Fruit fly (Drosophila melanogaster) whole organism, embryonic: ENCODE results near the gene da.

Experiments used
- CG10366 ChIP-seq: fragments of 200-800 bp; sonication (Bioruptor generic); IDR thresholded peaks from 2 replicates; pipeline ENCODE4 v1.3.6; 2022; ENCODE audit warnings: missing biosample characterization, missing genetic modification characterization
- CG12104 ChIP-seq: fragments of 200-800 bp; sonication (Bioruptor generic); optimal IDR thresholded peaks from 3 replicates; lab custom pipeline; 2016; ENCODE audit warnings: missing biosample characterization, missing genetic modification characterization
- CG12236 ChIP-seq: fragments of 200-800 bp; sonication (Bioruptor generic); optimal IDR thresholded peaks from 2 replicates; lab custom pipeline; 2016; ENCODE audit warnings: missing biosample characterization, missing genetic modification characterization
- CG12744 ChIP-seq: fragments of 200-800 bp; sonication (Bioruptor generic); optimal IDR thresholded peaks from 2 replicates; lab custom pipeline; 2016; ENCODE audit warnings: missing biosample characterization, missing genetic modification characterization
- CG12769 ChIP-seq: fragments of 200-800 bp; sonication (Bioruptor generic); optimal IDR thresholded peaks from 2 replicates; lab custom pipeline; 2019; ENCODE audit warnings: missing biosample characterization, mild to moderate bottlenecking, missing genetic modification characterization, moderate library complexity
- CG13424 ChIP-seq: fragments of 200-800 bp; sonication (Bioruptor generic); optimal IDR thresholded peaks from 2 replicates; lab custom pipeline; 2019; ENCODE audit warnings: missing biosample characterization, mild to moderate bottlenecking, missing genetic modification characterization, moderate library complexity
- CG15269 ChIP-seq: fragments of 200-800 bp; sonication (Bioruptor generic); optimal IDR thresholded peaks from 2 replicates; lab custom pipeline; 2018; ENCODE audit warnings: missing biosample characterization, mild to moderate bottlenecking, missing genetic modification characterization, moderate library complexity
- CG1603 ChIP-seq: fragments of 200-800 bp; sonication (Bioruptor generic); optimal IDR thresholded peaks from 2 replicates; lab custom pipeline; 2019; ENCODE audit warnings: missing biosample characterization, mild to moderate bottlenecking, missing genetic modification characterization, moderate library complexity
- CG3065 ChIP-seq: fragments of 200-800 bp; sonication (Bioruptor generic); optimal IDR thresholded peaks from 2 replicates; lab custom pipeline; 2016; ENCODE audit warnings: missing biosample characterization, missing genetic modification characterization
- CG31224 ChIP-seq: fragments of 200-800 bp; sonication (Bioruptor generic); IDR thresholded peaks from 2 replicates; pipeline ENCODE4 v1.3.6; 2022; ENCODE audit warnings: missing biosample characterization, missing genetic modification characterization
- CG3407 ChIP-seq: fragments of 200-800 bp; sonication (Bioruptor generic); optimal IDR thresholded peaks from 2 replicates; lab custom pipeline; 2018; ENCODE audit warnings: missing biosample characterization, mild to moderate bottlenecking, missing genetic modification characterization
- CG4820 ChIP-seq: fragments of 200-800 bp; sonication (Bioruptor generic); optimal IDR thresholded peaks from 3 replicates; lab custom pipeline; 2016; ENCODE audit warnings: missing biosample characterization, missing genetic modification characterization
- CG6683 ChIP-seq: fragments of 200-800 bp; sonication (Bioruptor generic); optimal IDR thresholded peaks from 2 replicates; lab custom pipeline; 2017; ENCODE audit warnings: missing biosample characterization, mild to moderate bottlenecking, missing genetic modification characterization, missing genetic modification reagents
- CG6765 ChIP-seq: fragments of 200-800 bp; sonication (Bioruptor generic); optimal IDR thresholded peaks from 3 replicates; lab custom pipeline; 2017; ENCODE audit warnings: missing biosample characterization, mild to moderate bottlenecking, missing genetic modification characterization
- CG9797 ChIP-seq: fragments of 200-800 bp; sonication (Bioruptor generic); optimal IDR thresholded peaks from 3 replicates; lab custom pipeline; 2018; ENCODE audit warnings: missing biosample characterization, mild to moderate bottlenecking, missing genetic modification characterization
- D19A ChIP-seq: fragments of 200-800 bp; optimal IDR thresholded peaks from 3 replicates; lab custom pipeline; 2019; ENCODE audit warnings: missing biosample characterization, mild to moderate bottlenecking, missing genetic modification characterization, moderate library complexity
- Dip2 ChIP-seq: fragments of 200-800 bp; sonication (Bioruptor generic); IDR thresholded peaks from 2 replicates; pipeline ENCODE4 v1.3.6; 2022; ENCODE audit warnings: missing biosample characterization, missing genetic modification characterization
- Doc2 ChIP-seq: fragments of 200-800 bp; sonication (Bioruptor generic); IDR thresholded peaks from 2 replicates; pipeline ENCODE4 v1.3.6; 2022; ENCODE audit warnings: missing biosample characterization, missing genetic modification characterization
- Gsc ChIP-seq: fragments of 200-800 bp; sonication (Bioruptor generic); IDR thresholded peaks from 2 replicates; pipeline ENCODE4 v1.3.6; 2022; ENCODE audit warnings: missing biosample characterization, missing genetic modification characterization
- HLHmδ ChIP-seq: fragments of 200-800 bp; sonication (Bioruptor generic); optimal IDR thresholded peaks from 2 replicates; lab custom pipeline; 2018; ENCODE audit warnings: missing biosample characterization, mild to moderate bottlenecking, missing genetic modification characterization, moderate library complexity
- Hmx ChIP-seq: fragments of 200-800 bp; sonication (Bioruptor generic); optimal IDR thresholded peaks from 2 replicates; lab custom pipeline; 2016; ENCODE audit warnings: missing biosample characterization, missing genetic modification characterization
- Lim3 ChIP-seq: fragments of 200-800 bp; sonication (Bioruptor generic); IDR thresholded peaks from 2 replicates; pipeline ENCODE4 v1.3.6; 2022; ENCODE audit warnings: missing biosample characterization, missing genetic modification characterization
- Max ChIP-seq: fragments of 200-800 bp; sonication (Bioruptor generic); optimal IDR thresholded peaks from 2 replicates; lab custom pipeline; 2016; ENCODE audit warnings: missing biosample characterization, mild to moderate bottlenecking, missing genetic modification characterization
- Ssrp ChIP-seq: fragments of 200-800 bp; sonication (Bioruptor generic); optimal IDR thresholded peaks from 2 replicates; lab custom pipeline; 2018; ENCODE audit warnings: missing biosample characterization, mild to moderate bottlenecking, missing genetic modification characterization, moderate library complexity
- Tbp ChIP-seq: fragments of >200 bp; optimal IDR thresholded peaks from 2 replicates; lab custom pipeline; 2018; ENCODE audit warnings: missing biosample characterization, missing genetic modification characterization
- YL-1 ChIP-seq: fragments of 200-800 bp; sonication (Bioruptor generic); optimal IDR thresholded peaks from 3 replicates; lab custom pipeline; 2017; ENCODE audit warnings: missing biosample characterization, mild to moderate bottlenecking, missing genetic modification characterization
- ac ChIP-seq: fragments of 200-800 bp; sonication (Bioruptor generic); optimal IDR thresholded peaks from 3 replicates; lab custom pipeline; 2017; ENCODE audit warnings: missing biosample characterization, mild to moderate bottlenecking, missing genetic modification characterization
- ase ChIP-seq: fragments of 200-800 bp; sonication (Bioruptor generic); IDR thresholded peaks from 3 replicates; pipeline ENCODE4 v1.3.6; 2022; ENCODE audit warnings: missing biosample characterization, missing genetic modification characterization
- chn ChIP-seq: fragments of 200-800 bp; sonication (Bioruptor generic); optimal IDR thresholded peaks from 2 replicates; lab custom pipeline; 2016; ENCODE audit warnings: missing biosample characterization, missing genetic modification characterization
- corto ChIP-seq: fragments of 200-800 bp; sonication (Bioruptor generic); optimal IDR thresholded peaks from 2 replicates; lab custom pipeline; 2016; ENCODE audit warnings: missing biosample characterization, mild to moderate bottlenecking, missing genetic modification characterization, moderate library complexity
- danr ChIP-seq: fragments of 200-800 bp; sonication (Bioruptor generic); IDR thresholded peaks from 2 replicates; pipeline ENCODE4 v1.3.6; 2022; ENCODE audit warnings: missing biosample characterization, missing genetic modification characterization
- dmrt99B ChIP-seq: fragments of 200-800 bp; sonication (Bioruptor generic); optimal IDR thresholded peaks from 2 replicates; lab custom pipeline; 2018; ENCODE audit warnings: missing biosample characterization, mild to moderate bottlenecking, missing genetic modification characterization, moderate library complexity
- emc ChIP-seq: fragments of 200-800 bp; sonication (Bioruptor generic); optimal IDR thresholded peaks from 2 replicates; lab custom pipeline; 2016; ENCODE audit warnings: missing biosample characterization, missing genetic modification characterization
- eve ChIP-seq, 2 experiments: fragments of >200 bp; optimal IDR thresholded peaks; 2 replicates each; lab custom pipeline; 2017; ENCODE audit warnings: missing biosample characterization in 2 of 2, missing genetic modification characterization in 2 of 2
- her ChIP-seq: fragments of 200-800 bp; sonication (Bioruptor generic); optimal IDR thresholded peaks from 2 replicates; lab custom pipeline; 2016; ENCODE audit warnings: missing biosample characterization, missing genetic modification characterization
- kah ChIP-seq: fragments of 200-800 bp; sonication (Bioruptor generic); optimal IDR thresholded peaks from 2 replicates; lab custom pipeline; 2018; ENCODE audit warnings: missing biosample characterization, mild to moderate bottlenecking, missing genetic modification characterization
- lilli ChIP-seq: fragments of 200-800 bp; sonication (Bioruptor generic); optimal IDR thresholded peaks from 3 replicates; lab custom pipeline; 2016; ENCODE audit warnings: missing biosample characterization, missing genetic modification characterization
- lov ChIP-seq, 2 experiments: fragments of 200-800 bp in 1 of 2; fragments of >200 bp in 1 of 2; sonication (Bioruptor generic) in 1 of 2; IDR thresholded peaks in 1 of 2; optimal IDR thresholded peaks in 1 of 2; 2 replicates in 1 of 2; 3 replicates in 1 of 2; pipeline versions ENCODE4 v1.3.6 to Lab custom; 2017 to 2022; ENCODE audit warnings: missing biosample characterization in 1 of 2, missing genetic modification characterization in 1 of 2
- mirr ChIP-seq: fragments of 200-800 bp; sonication (Bioruptor generic); optimal IDR thresholded peaks from 3 replicates; lab custom pipeline; 2018; ENCODE audit warnings: missing biosample characterization, mild to moderate bottlenecking, missing genetic modification characterization
- p53 ChIP-seq: fragments of 200-800 bp; sonication (Bioruptor generic); optimal IDR thresholded peaks from 2 replicates; lab custom pipeline; 2016; ENCODE audit warnings: missing biosample characterization, missing genetic modification characterization
- pzg ChIP-seq: fragments of 200-800 bp; sonication (Bioruptor generic); optimal IDR thresholded peaks from 3 replicates; lab custom pipeline; 2018; ENCODE audit warnings: missing biosample characterization, mild to moderate bottlenecking, missing genetic modification characterization, moderate library complexity
- ro ChIP-seq: fragments of 200-800 bp; sonication (Bioruptor generic); IDR thresholded peaks from 2 replicates; pipeline ENCODE4 v1.3.6; 2022; ENCODE audit warnings: missing biosample characterization, missing genetic modification characterization
- row ChIP-seq: fragments of 200-800 bp; sonication (Bioruptor generic); IDR thresholded peaks from 3 replicates; pipeline ENCODE4 v1.3.6; 2022; ENCODE audit warnings: missing biosample characterization, missing genetic modification characterization
- salm ChIP-seq: fragments of 200-800 bp; sonication (Bioruptor generic); optimal IDR thresholded peaks from 2 replicates; lab custom pipeline; 2018; ENCODE audit warnings: missing biosample characterization, mild to moderate bottlenecking, missing genetic modification characterization
- sqz ChIP-seq: fragments of 200-800 bp; sonication (Bioruptor generic); optimal IDR thresholded peaks from 3 replicates; lab custom pipeline; 2018; ENCODE audit warnings: missing biosample characterization, mild to moderate bottlenecking, missing genetic modification characterization
- tin ChIP-seq: fragments of 200-800 bp; sonication (Bioruptor generic); optimal IDR thresholded peaks from 3 replicates; lab custom pipeline; 2016; ENCODE audit warnings: missing biosample characterization, missing genetic modification characterization
- unpg ChIP-seq: fragments of 200-800 bp; sonication (Bioruptor generic); optimal IDR thresholded peaks from 3 replicates; lab custom pipeline; 2018; ENCODE audit warnings: missing biosample characterization, mild to moderate bottlenecking, missing genetic modification characterization, moderate library complexity
- wek ChIP-seq: fragments of 200-800 bp; sonication (Bioruptor generic); optimal IDR thresholded peaks from 3 replicates; lab custom pipeline; 2018; ENCODE audit warnings: missing biosample characterization, mild to moderate bottlenecking, missing genetic modification characterization, moderate library complexity

da gene

DNA sequence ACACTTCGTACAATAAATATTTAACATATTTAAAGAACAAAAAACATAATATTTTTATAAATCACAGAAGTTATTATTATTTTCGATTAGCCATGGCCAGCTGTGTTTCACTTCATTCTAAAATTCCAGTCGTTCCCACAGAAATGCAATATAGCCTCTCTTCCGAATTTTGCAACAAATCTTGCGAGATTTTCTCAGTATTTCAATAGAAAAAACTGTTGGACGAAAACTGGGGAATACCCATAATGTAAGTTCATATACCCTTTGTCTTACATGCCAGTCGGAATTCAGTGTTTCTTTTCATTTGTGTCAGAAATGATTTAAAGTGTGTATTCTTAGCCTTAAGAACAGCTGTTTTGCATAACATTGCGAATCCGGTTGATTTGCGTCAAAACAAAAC, 31.4 kb upstream of the da start, which contains the start of the genes CtsL4 and ClpP (continued):
- TF ChIP-seq Ssrp (tag; lab: Kevin White, UChicago) (peak; percentile 8), her (peak; percentile 32), p53 (no peak), Lim3 (GFP tag; lab: Robert Waterston, UW) (no peak), eve (GFP tag; optimal IDR thresholded peaks at IDR 0.05; lab: Kevin White, UChicago) (no peak), CG15269 (tag; lab: Kevin White, UChicago) (no peak), ac (no peak), ro (no peak), CG12769 (tag; lab: Kevin White, UChicago) (no peak), CG9797 (GFP tag; lab: Kevin White, UChicago) (peak; percentile 1), tin (peak; percentile 46), HLHmδ (no peak), Max (GFP tag; lab: Kevin White, UChicago) (peak; percentile 20), CG3407 (GFP tag; lab: Kevin White, UChicago) (no peak), CG13424 (tag; lab: Kevin White, UChicago) (peak; percentile 50), ase (GFP tag; lab: Robert Waterston, UW) (peak; percentile 26; the same call in 1 of the 3 replicates), lilli (GFP tag; lab: Kevin White, UChicago) (peak; percentile 60), row (GFP tag; lab: Robert Waterston, UW) (peak; percentile 86), wek (peak; percentile 97), Gsc (GFP tag; lab: Robert Waterston, UW) (no peak), unpg (GFP tag; lab: Kevin White, UChicago) (no peak), sqz (GFP tag; lab: Kevin White, UChicago) (no peak), CG12744 (no peak), CG31224 (GFP tag; lab: Robert Waterston, UW) (no peak), CG1603 (tag; lab: Kevin White, UChicago) (peak; percentile 100), CG6683 (GFP tag; lab: Kevin White, UChicago) (no peak), salm (tag; lab: Kevin White, UChicago) (no peak), kah (no peak), D19A (tag; lab: Kevin White, UChicago) (peak; percentile 74), CG10366 (GFP tag; lab: Robert Waterston, UW) (peak; percentile 38; the same call in 1 of the 2 replicates), lov (optimal IDR thresholded peaks at IDR 0.05; lab: Kevin White, UChicago) (no peak), lov (GFP tag; IDR thresholded peaks at IDR 0.05; lab: Robert Waterston, UW) (0 out of 3 replicates have a peak, but pooled peaks have one; percentile 9), Doc2 (GFP tag; lab: Robert Waterston, UW) (no peak), pzg (peak; percentile 72), CG12236 (GFP tag; lab: Kevin White, UChicago) (no peak), mirr (GFP tag; lab: Kevin White, UChicago) (no peak), emc (GFP tag; lab: Kevin White, UChicago) (no peak), dmrt99B (no peak), Tbp (no peak), YL-1 (GFP tag; lab: Kevin White, UChicago) (peak; percentile 53), CG12104 (GFP tag; lab: Kevin White, UChicago) (no peak), CG6765 (GFP tag; lab: Kevin White, UChicago) (no peak), CG3065 (GFP tag; lab: Kevin White, UChicago) (no peak), Dip2 (GFP tag; lab: Robert Waterston, UW) (no peak), Hmx (GFP tag; lab: Kevin White, UChicago) (no peak), danr (GFP tag; lab: Robert Waterston, UW) (no peak), CG4820 (GFP tag; lab: Kevin White, UChicago) (no peak), chn (GFP tag; lab: Kevin White, UChicago) (peak; percentile 13), corto (no peak)
